Worm (Caenorhabditis elegans): Measurements from ENCODE around the gene T14E8.2.

- TF ChIP-seq tbx-37 (GFP tag; conservative IDR thresholded peaks at IDR 0.05) (no peak), F13C5.2 (tag; optimal IDR thresholded peaks at IDR 0.05) (no peak), ama-1 (optimal IDR thresholded peaks at IDR 0.05) (no peak), ceh-36 (tag; optimal IDR thresholded peaks at IDR 0.05) (no peak), B0310.2 (tag; optimal IDR thresholded peaks at IDR 0.05) (no peak)
Observed at ce11 chrX:6560495-6560894, 17.7 kb downstream of the T14E8.2 start.
